Worm (Caenorhabditis elegans) whole organism, L4 larva: Measurements from ENCODE around the gene vms-1.

Source experiments
- D1046.2 ChIP-seq: fragments of 200-800 bp; sonication (Bioruptor generic); IDR thresholded peaks from 2 replicates; pipeline ENCODE4 v1.3.6; 2022; ENCODE audit warnings: missing genetic modification characterization, missing compliant biosample characterization
- F26F4.8 ChIP-seq: fragments of 200-800 bp; sonication (Bioruptor generic); conservative IDR thresholded peaks from 2 replicates; pipeline ENCODE4 v1.3.6; 2022; ENCODE audit warnings: missing genetic modification characterization, missing compliant biosample characterization
- T20F7.1 ChIP-seq: fragments of 200-800 bp; sonication (Bioruptor generic); optimal IDR thresholded peaks from 2 replicates; lab custom pipeline; 2018; ENCODE audit warnings: mild to moderate bottlenecking, missing genetic modification characterization, missing compliant biosample characterization
- Y105C5A.15 ChIP-seq: fragments of 200-800 bp; sonication (Bioruptor generic); IDR thresholded peaks from 2 replicates; pipeline ENCODE4 v1.3.6; 2022; ENCODE audit warnings: missing genetic modification characterization, missing compliant biosample characterization
- Y48G9A.11 ChIP-seq: fragments of 200-800 bp; sonication (Bioruptor generic); IDR thresholded peaks from 2 replicates; pipeline ENCODE4 v1.3.6; 2022; ENCODE audit warnings: missing genetic modification reagents, missing genetic modification characterization, missing compliant biosample characterization
- aha-1 ChIP-seq: fragments of 150-350 bp; peaks from one replicate; lab custom pipeline; 2014; ENCODE audit warnings: missing biosample characterization, missing genetic modification characterization
- ama-1 ChIP-seq: fragments of 150-350 bp; optimal IDR thresholded peaks from 2 replicates; lab custom pipeline; 2014; ENCODE audit warnings: inconsistent platforms, mixed read lengths
- arid-1 ChIP-seq: fragments of 200-800 bp; sonication (Bioruptor generic); conservative IDR thresholded peaks from 2 replicates; pipeline ENCODE4 v1.3.6; 2022; ENCODE audit warnings: missing genetic modification reagents, missing genetic modification characterization, missing compliant biosample characterization
- ceh-44 ChIP-seq: fragments of 200-800 bp; sonication (Bioruptor generic); IDR thresholded peaks from 2 replicates; pipeline ENCODE4 v1.3.6; 2022; ENCODE audit warnings: missing genetic modification reagents, missing genetic modification characterization, missing compliant biosample characterization
- ceh-62 ChIP-seq: sonication (generic microtip); optimal IDR thresholded peaks from 2 replicates; lab custom pipeline; 2017; ENCODE audit warnings: missing biosample characterization, missing genetic modification characterization
- daf-12 ChIP-seq: fragments of 150-350 bp; optimal IDR thresholded peaks from 2 replicates; lab custom pipeline; 2014; ENCODE audit warnings: missing biosample characterization, missing genetic modification reagents, missing genetic modification characterization
- dmd-8 ChIP-seq: fragments of 200-800 bp; sonication (Bioruptor generic); IDR thresholded peaks from 2 replicates; pipeline ENCODE4 v1.3.6; 2022; ENCODE audit warnings: missing genetic modification characterization, missing compliant biosample characterization
- dpl-1 ChIP-seq: fragments of 150-350 bp; optimal IDR thresholded peaks from 2 replicates; lab custom pipeline; 2014; ENCODE audit warnings: missing biosample characterization, missing genetic modification reagents, missing genetic modification characterization
- duxl-1 ChIP-seq: sonication (generic microtip); optimal IDR thresholded peaks from 2 replicates; lab custom pipeline; 2016; ENCODE audit warnings: mild to moderate bottlenecking, missing genetic modification characterization, moderate library complexity, missing compliant biosample characterization; ENCODE audit not compliant: poor library complexity
- egl-43 ChIP-seq: fragments of 200-800 bp; sonication (Bioruptor generic); IDR thresholded peaks from 2 replicates; pipeline ENCODE4 v1.3.6; 2022; ENCODE audit warnings: missing genetic modification reagents, missing genetic modification characterization, missing compliant biosample characterization
- hlh-30 ChIP-seq: sonication (generic microtip); optimal IDR thresholded peaks from 2 replicates; lab custom pipeline; 2017; ENCODE audit warnings: antibody characterized with exemption, mild to moderate bottlenecking, missing genetic modification characterization, missing compliant biosample characterization; ENCODE audit not compliant: insufficient read depth
- jun-1 ChIP-seq: fragments of 150-350 bp; optimal IDR thresholded peaks from 2 replicates; lab custom pipeline; 2014; ENCODE audit warnings: missing biosample characterization, missing genetic modification reagents, missing genetic modification characterization
- lim-7 ChIP-seq: fragments of 200-800 bp; sonication (Bioruptor generic); IDR thresholded peaks from 2 replicates; pipeline ENCODE4 v1.3.6; 2022; ENCODE audit warnings: missing genetic modification characterization, missing compliant biosample characterization
- lin-1 ChIP-seq: fragments of 200-800 bp; sonication (Bioruptor generic); IDR thresholded peaks from 2 replicates; pipeline ENCODE4 v1.3.6; 2022; ENCODE audit warnings: missing genetic modification reagents, missing genetic modification characterization, missing compliant biosample characterization
- lin-38 ChIP-seq: fragments of 200-800 bp; sonication (Bioruptor generic); IDR thresholded peaks from 2 replicates; pipeline ENCODE4 v1.3.6; 2022; ENCODE audit warnings: missing genetic modification reagents, missing genetic modification characterization, missing compliant biosample characterization
- lin-39 ChIP-seq: fragments of 150-350 bp; optimal IDR thresholded peaks from 2 replicates; lab custom pipeline; 2014; ENCODE audit warnings: missing biosample characterization, missing genetic modification reagents, missing genetic modification characterization
- lsy-2 ChIP-seq, 2 experiments: fragments of 150-350 bp in 1 of 2; sonication (generic microtip) in 1 of 2; optimal IDR thresholded peaks; 2 replicates each; lab custom pipeline; 2014 to 2017; ENCODE audit warnings: missing biosample characterization in 2 of 2, missing genetic modification characterization in 2 of 2
- madf-5 ChIP-seq, 2 experiments: fragments of 200-800 bp; sonication (Bioruptor generic); IDR thresholded peaks; 2 replicates each; pipeline ENCODE4 v1.3.6; 2022; ENCODE audit warnings: missing compliant biosample characterization in 2 of 2, missing genetic modification characterization in 2 of 2
- mes-2 ChIP-seq: sonication (generic microtip); optimal IDR thresholded peaks from 2 replicates; lab custom pipeline; 2016; ENCODE audit warnings: missing genotype, mild to moderate bottlenecking, missing genetic modification characterization, missing compliant biosample characterization; ENCODE audit not compliant: poor library complexity, severe bottlenecking
- nhr-11 ChIP-seq: fragments of 150-350 bp; optimal IDR thresholded peaks from 2 replicates; lab custom pipeline; 2014; ENCODE audit warnings: missing biosample characterization, missing genetic modification characterization
- nhr-28 ChIP-seq: fragments of 150-350 bp; optimal IDR thresholded peaks from 2 replicates; lab custom pipeline; 2014; ENCODE audit warnings: missing biosample characterization, missing genetic modification characterization
- nhr-6 ChIP-seq: fragments of 150-350 bp; optimal IDR thresholded peaks from 2 replicates; lab custom pipeline; 2014; ENCODE audit warnings: missing biosample characterization, missing genetic modification characterization
- nhr-77 ChIP-seq: fragments of 150-350 bp; optimal IDR thresholded peaks from 2 replicates; lab custom pipeline; 2014; ENCODE audit warnings: missing biosample characterization, missing genetic modification characterization
- pha-4 ChIP-seq, 2 experiments: fragments of 150-350 bp in 1 of 2; fragments of 200-800 bp in 1 of 2; sonication (Bioruptor generic) in 1 of 2; IDR thresholded peaks in 1 of 2; optimal IDR thresholded peaks in 1 of 2; 2 replicates each; pipeline versions ENCODE4 v1.3.6 to Lab custom; 2014 to 2022; ENCODE audit warnings: missing genetic modification characterization in 2 of 2, missing genetic modification reagents in 2 of 2, missing biosample characterization in 1 of 2, missing compliant biosample characterization in 1 of 2
- snpc-4 ChIP-seq: fragments of 150-350 bp; optimal IDR thresholded peaks from 2 replicates; lab custom pipeline; 2014; ENCODE audit warnings: missing biosample characterization, missing genetic modification characterization
- tra-1 ChIP-seq: fragments of 200-800 bp; sonication (Bioruptor generic); IDR thresholded peaks from 2 replicates; pipeline ENCODE4 v1.3.6; 2022; ENCODE audit warnings: missing genetic modification reagents, missing genetic modification characterization, missing compliant biosample characterization
- unc-39 ChIP-seq: sonication (generic microtip); optimal IDR thresholded peaks from 2 replicates; lab custom pipeline; 2017; ENCODE audit warnings: missing biosample characterization, missing genetic modification characterization
- unc-62 ChIP-seq, 3 experiments: fragments of 150-350 bp in 1 of 3; sonication (generic microtip); optimal IDR thresholded peaks in 2 of 3; peaks in 1 of 3; 1 replicate in 1 of 3; 2 replicates in 2 of 3; lab custom pipeline; 2014 to 2017; ENCODE audit warnings: missing biosample characterization in 3 of 3, missing genetic modification characterization in 3 of 3, missing genetic modification reagents in 3 of 3, missing genotype in 1 of 3
- vab-7 ChIP-seq: fragments of 200-800 bp; sonication (Bioruptor generic); IDR thresholded peaks from 2 replicates; pipeline ENCODE4 v1.3.6; 2022; ENCODE audit warnings: missing genetic modification reagents, missing genetic modification characterization, missing compliant biosample characterization
- ztf-11 ChIP-seq: fragments of 150-350 bp; optimal IDR thresholded peaks from 2 replicates; lab custom pipeline; 2014; ENCODE audit warnings: missing biosample characterization, missing genetic modification characterization

vms-1 gene

DNA sequence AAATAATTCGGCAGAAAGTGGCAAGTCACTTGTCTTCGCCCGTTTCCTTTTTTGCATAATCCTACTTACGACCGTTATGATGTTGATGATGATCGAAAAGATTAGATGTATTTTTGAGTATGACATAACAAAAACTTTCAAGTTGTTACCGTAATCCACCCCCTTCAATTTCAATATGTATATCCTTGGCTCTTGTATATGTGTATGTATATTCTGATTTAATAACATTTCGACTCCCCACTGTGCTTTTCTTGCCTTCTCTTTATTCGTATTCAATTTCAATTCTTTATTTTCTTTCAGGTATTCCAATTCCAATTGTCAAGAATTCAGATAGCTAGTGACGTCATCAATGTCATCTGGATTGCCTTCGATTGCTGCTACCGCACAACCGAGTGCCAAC, 21.3 kb upstream of the vms-1 start, which contains the start of gene pros-1:
TSS of gene pros-1 (plus strand) at position 301 of the 400 bp plus-strand sequence.
- TF ChIP-seq unc-39 (tag; lab: Kevin White, UChicago) (no peak), arid-1 (no peak), pha-4 (GFP tag; IDR thresholded peaks at IDR 0.05; lab: Robert Waterston, UW) (no peak), pha-4 (tag; optimal IDR thresholded peaks at IDR 0.05; lab: Kevin White, UChicago) (no peak), tra-1 (GFP tag; lab: Robert Waterston, UW) (no peak), nhr-77 (tag; lab: Kevin White, UChicago) (no peak)

DNA sequence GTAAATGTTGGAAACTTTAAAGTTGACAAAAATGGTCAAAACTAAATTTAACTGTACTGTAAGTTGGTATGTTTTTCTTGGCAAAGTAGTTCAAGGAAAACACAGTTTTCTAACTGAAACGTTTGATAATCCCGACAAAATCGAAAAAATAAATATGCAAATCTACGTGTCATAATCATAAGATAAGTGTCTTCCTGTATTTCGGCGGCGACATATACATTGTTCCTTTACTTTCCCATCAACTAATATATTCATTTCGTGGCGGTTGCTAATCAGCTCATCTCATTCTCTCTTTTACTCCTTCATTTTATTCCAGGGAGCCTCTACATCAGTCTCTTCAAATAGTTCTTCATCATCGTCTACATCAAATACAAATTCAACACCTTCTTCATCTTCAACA, 20.5 kb upstream of the vms-1 start:
- no peak for TF ChIP-seq lin-1 (GFP tag; lab: Robert Waterston, UW)
- TF ChIP-seq aha-1 (tag; lab: Kevin White, UChicago): peak; percentile 93

DNA sequence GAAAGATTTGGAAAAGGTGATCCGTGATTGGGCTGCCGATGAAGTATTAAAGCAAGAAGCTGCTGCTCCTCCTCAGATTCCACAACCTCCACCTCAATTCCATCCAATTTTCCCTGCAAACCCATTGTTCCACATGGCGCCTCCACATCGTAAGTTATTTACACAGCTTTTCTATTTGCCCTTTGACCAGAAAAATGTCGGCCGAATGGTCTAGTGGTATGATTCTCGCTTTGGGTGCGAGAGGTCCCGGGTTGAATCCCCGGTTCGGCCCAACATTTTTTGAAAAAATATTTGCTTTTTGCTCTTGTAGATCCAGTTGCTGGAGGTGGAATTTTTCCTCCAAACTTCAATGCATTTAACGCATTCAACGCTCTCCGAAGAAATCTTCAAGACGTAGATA, 19.1 kb upstream of the vms-1 start:
- no peak for TF ChIP-seq jun-1 (tag; lab: Kevin White, UChicago)
- 0 out of 2 replicates have a peak, but pooled peaks have one; percentile 53 for TF ChIP-seq D1046.2 (GFP tag; lab: Robert Waterston, UW)
- TF ChIP-seq snpc-4 (tag; lab: Kevin White, UChicago): peak; percentile 39
- TF ChIP-seq egl-43: peak; percentile 48; the same call in 1 of the 2 replicates
- no peak for TF ChIP-seq ama-1 (lab: Kevin White, UChicago)
- peak in 1 of 2 experiments; percentile 95 for TF ChIP-seq unc-62 (GFP tag; optimal IDR thresholded peaks at IDR 0.05 in 1 of 2; lab: Kevin White, UChicago)
- TF ChIP-seq unc-62 (tag; optimal IDR thresholded peaks at IDR 0.05; lab: Kevin White, UChicago): no peak
- TF ChIP-seq lin-39 (tag; lab: Kevin White, UChicago): no peak
- 0 out of 2 replicates have a peak, but pooled peaks have one; percentile 23 for TF ChIP-seq arid-1
- TF ChIP-seq Y105C5A.15 (GFP tag; lab: Robert Waterston, UW): 0 out of 2 replicates have a peak, but pooled peaks have one; percentile 41
- TF ChIP-seq lim-7 (GFP tag; lab: Robert Waterston, UW): peak; percentile 50; the same call in 1 of the 2 replicates
- TF ChIP-seq duxl-1: peak; percentile 14
- TF ChIP-seq mes-2 (tag; lab: Kevin White, UChicago): peak; percentile 55
- 0 out of 2 replicates have a peak, but pooled peaks have one; percentile 28 for TF ChIP-seq Y48G9A.11 (GFP tag; lab: Robert Waterston, UW)
- TF ChIP-seq F26F4.8: peak; percentile 71; the same call in 1 of the 2 replicates
- peak; percentile 38; the same call in 1 of the 2 replicates for TF ChIP-seq vab-7 (GFP tag; lab: Robert Waterston, UW)
- 0 out of 2 replicates have a peak, but pooled peaks have one; percentile 57 for TF ChIP-seq dmd-8 (GFP tag; lab: Robert Waterston, UW)
- TF ChIP-seq aha-1 (tag; lab: Kevin White, UChicago): no peak
- no peak for TF ChIP-seq ztf-11 (tag; lab: Kevin White, UChicago)
- TF ChIP-seq madf-5 (GFP tag; IDR thresholded peaks at IDR 0.05; lab: Robert Waterston, UW): 0 out of 4 replicates have a peak, but pooled peaks have one; percentile 10 to 15

DNA sequence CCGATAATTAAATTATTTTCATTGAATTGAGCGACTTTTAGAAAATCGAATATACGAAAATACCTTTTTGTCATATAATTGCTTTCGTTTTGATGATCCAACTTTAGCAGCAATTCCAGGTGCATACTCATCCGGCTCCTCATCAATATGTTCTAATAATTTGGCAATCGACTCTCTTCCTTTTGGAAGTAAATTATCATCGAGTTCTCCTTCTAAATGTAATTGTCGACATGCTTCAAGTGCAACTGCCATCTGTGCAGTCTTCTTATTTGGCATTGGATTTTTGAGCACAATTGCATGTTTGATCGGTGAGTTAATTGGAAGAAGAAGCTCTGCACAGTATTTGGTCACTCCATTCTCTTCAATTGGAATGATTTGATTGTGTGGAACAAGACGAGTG, 11.2 kb upstream of the vms-1 start:
- TF ChIP-seq unc-62 (GFP tag; optimal IDR thresholded peaks at IDR 0.05 in 1 of 2; lab: Kevin White, UChicago) (peak in 1 of 2 experiments; percentile 97), unc-62 (tag; optimal IDR thresholded peaks at IDR 0.05; lab: Kevin White, UChicago) (no peak), ceh-62 (tag; lab: Kevin White, UChicago) (no peak)

DNA sequence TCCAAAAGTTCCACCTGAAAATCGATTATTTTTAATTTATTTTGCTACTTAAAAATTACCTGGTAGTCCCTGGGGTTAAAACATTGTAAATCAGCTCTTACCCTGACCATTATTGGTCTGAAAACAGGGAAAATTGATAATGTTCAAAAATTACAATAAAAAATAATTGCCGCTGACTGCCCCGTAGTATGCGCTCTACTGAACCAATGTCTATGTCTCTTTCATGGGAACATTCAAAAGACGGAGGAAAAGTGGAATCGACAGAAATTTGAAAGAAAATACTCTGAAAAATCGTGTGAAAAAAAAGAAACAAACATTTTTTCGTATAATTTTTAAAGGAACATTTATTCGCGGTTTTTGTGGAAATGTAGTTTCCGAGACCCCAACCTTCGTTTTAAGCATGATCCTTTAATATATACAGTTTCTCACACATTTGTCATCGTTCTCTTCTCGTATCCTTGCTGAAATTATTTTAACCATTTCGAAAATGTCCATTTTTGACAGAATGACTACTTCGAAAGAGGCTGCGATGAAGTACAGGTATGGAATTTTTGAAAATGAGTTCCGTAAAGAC, 8.1 kb upstream of the vms-1 start, which contains the start of the genes dcr-1 and apc-2:
TSS of gene dcr-1 (minus strand) at position 117 of the 574 bp plus-strand sequence.
TSS of gene apc-2 (plus strand) at position 465 of the 574 bp plus-strand sequence.
- TF ChIP-seq daf-12 (tag; lab: Kevin White, UChicago) (no peak), nhr-28 (tag; lab: Kevin White, UChicago) (peak; percentile 10), dpl-1 (GFP tag; lab: Kevin White, UChicago) (peak; percentile 37)

DNA sequence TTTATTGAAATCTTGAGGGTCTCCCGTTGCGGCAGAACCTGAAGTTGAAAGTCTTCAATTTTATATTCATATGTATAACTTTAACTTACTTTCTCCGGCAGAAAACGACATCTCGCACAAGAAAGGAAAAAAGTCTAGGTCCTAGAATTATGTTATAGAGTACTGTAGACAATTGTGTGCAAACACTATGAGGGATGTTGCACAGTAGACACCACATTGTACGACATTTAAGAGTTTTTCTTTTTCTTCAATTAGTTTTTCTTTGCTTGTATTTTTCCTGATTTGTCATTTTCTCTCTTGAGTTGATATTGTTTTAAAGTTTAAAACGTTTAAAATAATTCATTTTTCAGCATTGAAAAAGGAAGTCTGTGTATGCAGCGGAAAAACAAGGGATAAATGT, 3.0 kb upstream of the vms-1 start, which contains the start of the genes K06H7.7 and grp-1:
TSS of gene K06H7.7 (minus strand) at position 121 of the 400 bp plus-strand sequence.
TSS of gene grp-1 (plus strand) at position 351 of the 400 bp plus-strand sequence.
- TF ChIP-seq pha-4 (GFP tag; IDR thresholded peaks at IDR 0.05; lab: Robert Waterston, UW): no peak
- peak; percentile 0 for TF ChIP-seq pha-4 (tag; optimal IDR thresholded peaks at IDR 0.05; lab: Kevin White, UChicago)
- TF ChIP-seq duxl-1: no peak
- peak; percentile 37 for TF ChIP-seq nhr-6 (tag; lab: Kevin White, UChicago)
- TF ChIP-seq T20F7.1 (GFP tag; lab: Kevin White, UChicago): peak; percentile 49
- peak; percentile 34 for TF ChIP-seq hlh-30 (tag; lab: Kevin White, UChicago)
- TF ChIP-seq nhr-11: no peak
- peak; percentile 66 for TF ChIP-seq dpl-1 (GFP tag; lab: Kevin White, UChicago)
- peak; percentile 42; the same call in 1 of the 2 replicates for TF ChIP-seq arid-1
- TF ChIP-seq lsy-2 (tag; optimal IDR thresholded peaks at IDR 0.05; lab: Kevin White, UChicago): peak; percentile 92 to 99
- peak; percentile 64 for TF ChIP-seq lin-38 (GFP tag; lab: Robert Waterston, UW)
- TF ChIP-seq mes-2 (tag; lab: Kevin White, UChicago): peak; percentile 59
- TF ChIP-seq ceh-44 (GFP tag; lab: Robert Waterston, UW): no peak
